Fruit fly (Drosophila melanogaster): ENCODE results near the gene TORIP.

- TF ChIP-seq EcR (GFP tag; optimal IDR thresholded peaks at IDR 0.05) (no peak), psq (optimal IDR thresholded peaks at IDR 0.05) (no peak), pan (optimal IDR thresholded peaks at IDR 0.05) (no peak), Dll (optimal IDR thresholded peaks at IDR 0.05) (peak; percentile 56), CG8478 (optimal IDR thresholded peaks at IDR 0.05) (no peak), usp (GFP tag; optimal IDR thresholded peaks at IDR 0.05) (no peak)
These were observed 13.2 kb downstream of the TORIP start for dm6 chr3L:19791688-19792073.

All from whole organism.